Worm (Caenorhabditis elegans): ENCODE results near the gene snf-12.

- no peak for TF ChIP-seq ama-1 (optimal IDR thresholded peaks at IDR 0.05)
- no peak for TF ChIP-seq aly-1 (tag; optimal IDR thresholded peaks at IDR 0.05)
- TF ChIP-seq tbx-37 (GFP tag; conservative IDR thresholded peaks at IDR 0.05), result no peak
- TF ChIP-seq ceh-36 (tag; optimal IDR thresholded peaks at IDR 0.05), result no peak
- no peak for TF ChIP-seq scrt-1 (GFP tag; IDR thresholded peaks at IDR 0.05)
- TF ChIP-seq sea-1 (GFP tag; conservative IDR thresholded peaks at IDR 0.05), result no peak
Observed at ce11 chrX:9069070-9069469, 39.8 kb downstream of the snf-12 start.
